Fruit fly (Drosophila melanogaster) whole organism, embryonic: ENCODE measurements around the gene mthl1.

ENCODE experiments used
- B-H1 ChIP-seq: fragments of 200-800 bp; sonication (Bioruptor generic); IDR thresholded peaks from 3 replicates; pipeline ENCODE4 v1.3.6; 2022; ENCODE audit warnings: missing biosample characterization, missing genetic modification characterization
- Blimp-1 ChIP-seq: fragments of 200-800 bp; sonication (Bioruptor generic); optimal IDR thresholded peaks from 3 replicates; lab custom pipeline; 2018; ENCODE audit warnings: missing biosample characterization, missing genetic modification characterization, mild to moderate bottlenecking, moderate library complexity, missing genetic modification reagents
- C15 ChIP-seq: fragments of 200-800 bp; sonication (Bioruptor generic); IDR thresholded peaks from 3 replicates; pipeline ENCODE4 v1.3.6; 2022; ENCODE audit warnings: missing biosample characterization, missing genetic modification characterization
- CG10267 ChIP-seq: fragments of 200-800 bp; sonication (Bioruptor generic); optimal IDR thresholded peaks from 2 replicates; lab custom pipeline; 2018; ENCODE audit warnings: missing biosample characterization, mild to moderate bottlenecking, missing genetic modification characterization, moderate library complexity
- CG10654 ChIP-seq: fragments of 200-800 bp; sonication (Bioruptor generic); optimal IDR thresholded peaks from 2 replicates; lab custom pipeline; 2016; ENCODE audit warnings: missing biosample characterization, missing genetic modification characterization
- CG10959 ChIP-seq: fragments of 200-800 bp; sonication (Bioruptor generic); IDR thresholded peaks from 2 replicates; pipeline ENCODE4 v1.3.6; 2022; ENCODE audit warnings: missing biosample characterization, missing genetic modification characterization
- CG11504 ChIP-seq: fragments of 200-800 bp; sonication (Bioruptor generic); optimal IDR thresholded peaks from 3 replicates; lab custom pipeline; 2019; ENCODE audit warnings: missing biosample characterization, mild to moderate bottlenecking, missing genetic modification characterization, moderate library complexity
- CG11696 ChIP-seq: fragments of 200-800 bp; sonication (Bioruptor generic); IDR thresholded peaks from 2 replicates; pipeline ENCODE4 v1.3.6; 2022; ENCODE audit warnings: missing biosample characterization, missing genetic modification characterization
- CG13123 ChIP-seq: fragments of 200-800 bp; sonication (Bioruptor generic); optimal IDR thresholded peaks from 2 replicates; lab custom pipeline; 2016; ENCODE audit warnings: missing biosample characterization, missing genetic modification characterization
- CG14050 ChIP-seq: fragments of 200-800 bp; sonication (Bioruptor generic); IDR thresholded peaks from 3 replicates; pipeline ENCODE4 v1.3.6; 2022; ENCODE audit warnings: missing biosample characterization, missing genetic modification characterization
- CG15601 ChIP-seq: fragments of 200-800 bp; sonication (Bioruptor generic); optimal IDR thresholded peaks from 3 replicates; lab custom pipeline; 2019; ENCODE audit warnings: missing biosample characterization, mild to moderate bottlenecking, missing genetic modification characterization, moderate library complexity
- CG17385 ChIP-seq: fragments of 200-800 bp; sonication (Bioruptor generic); optimal IDR thresholded peaks from 3 replicates; lab custom pipeline; 2018; ENCODE audit warnings: missing biosample characterization, mild to moderate bottlenecking, missing genetic modification characterization
- CG18619 ChIP-seq: fragments of 200-800 bp; sonication (Bioruptor generic); optimal IDR thresholded peaks from 3 replicates; lab custom pipeline; 2017; ENCODE audit warnings: missing biosample characterization, mild to moderate bottlenecking, missing genetic modification characterization
- CG3065 ChIP-seq: fragments of 200-800 bp; sonication (Bioruptor generic); optimal IDR thresholded peaks from 2 replicates; lab custom pipeline; 2016; ENCODE audit warnings: missing biosample characterization, missing genetic modification characterization
- CG3726 ChIP-seq: fragments of 200-800 bp; sonication (Bioruptor generic); IDR thresholded peaks from 3 replicates; pipeline ENCODE4, ENCODE4 v1.3.6; 2022; ENCODE audit warnings: missing biosample characterization, missing genetic modification characterization
- CG4707 ChIP-seq: fragments of 200-800 bp; sonication (Bioruptor generic); optimal IDR thresholded peaks from 2 replicates; lab custom pipeline; 2018; ENCODE audit warnings: missing biosample characterization, mild to moderate bottlenecking, missing genetic modification characterization, moderate library complexity
- CG6272 ChIP-seq: fragments of 200-800 bp; sonication (Bioruptor generic); IDR thresholded peaks from 2 replicates; pipeline ENCODE4 v1.3.6; 2022; ENCODE audit warnings: missing biosample characterization, missing genetic modification characterization
- CG6765 ChIP-seq: fragments of 200-800 bp; sonication (Bioruptor generic); optimal IDR thresholded peaks from 3 replicates; lab custom pipeline; 2017; ENCODE audit warnings: missing biosample characterization, mild to moderate bottlenecking, missing genetic modification characterization
- CG8359 ChIP-seq: fragments of 200-800 bp; sonication (Bioruptor generic); optimal IDR thresholded peaks from 2 replicates; lab custom pipeline; 2017; ENCODE audit warnings: missing biosample characterization, mild to moderate bottlenecking, missing genetic modification characterization, borderline replicate concordance
- CG8924 ChIP-seq: fragments of 200-800 bp; optimal IDR thresholded peaks from 3 replicates; lab custom pipeline; 2019; ENCODE audit warnings: missing biosample characterization, mild to moderate bottlenecking, missing genetic modification characterization, moderate library complexity
- CG9932 ChIP-seq: fragments of 200-800 bp; sonication (Bioruptor generic); IDR thresholded peaks from 2 replicates; pipeline ENCODE4 v1.3.6; 2022; ENCODE audit warnings: missing biosample characterization, missing genetic modification characterization
- Camta ChIP-seq: fragments of 200-800 bp; sonication (Bioruptor generic); optimal IDR thresholded peaks from 2 replicates; lab custom pipeline; 2016; ENCODE audit warnings: missing biosample characterization, missing genetic modification characterization
- Nf-YA ChIP-seq: fragments of 200-800 bp; sonication (Bioruptor generic); IDR thresholded peaks from 2 replicates; pipeline ENCODE4 v1.3.6; 2022; ENCODE audit warnings: missing biosample characterization, missing genetic modification characterization
- Nf-YB ChIP-seq: fragments of 200-800 bp; sonication (Bioruptor generic); optimal IDR thresholded peaks from 3 replicates; lab custom pipeline; 2019; ENCODE audit warnings: missing biosample characterization, mild to moderate bottlenecking, missing genetic modification characterization, moderate library complexity
- Oli ChIP-seq: fragments of 200-800 bp; sonication (Bioruptor generic); optimal IDR thresholded peaks from 2 replicates; lab custom pipeline; 2018; ENCODE audit warnings: missing biosample characterization, mild to moderate bottlenecking, missing genetic modification characterization, moderate library complexity
- Rfx ChIP-seq: fragments of 200-800 bp; sonication (Bioruptor generic); IDR thresholded peaks from 2 replicates; pipeline ENCODE4 v1.3.6; 2022; ENCODE audit warnings: missing biosample characterization, missing genetic modification characterization
- Scr ChIP-seq: fragments of 200-800 bp; sonication (Bioruptor generic); IDR thresholded peaks from 2 replicates; pipeline ENCODE4 v1.3.6; 2022; ENCODE audit warnings: missing biosample characterization, missing genetic modification characterization; ENCODE audit not compliant: partially characterized antibody
- Stat92E ChIP-seq, 3 experiments: fragments of >200 bp in 2 of 3; fragments of 200-800 bp in 1 of 3; sonication (Bioruptor generic) in 1 of 3; optimal IDR thresholded peaks; 2 replicates each; lab custom pipeline; 2017 to 2019; ENCODE audit warnings: missing biosample characterization in 3 of 3, missing genetic modification characterization in 3 of 3, mild to moderate bottlenecking in 1 of 3, moderate library complexity in 1 of 3
- Tbp ChIP-seq: fragments of >200 bp; optimal IDR thresholded peaks from 2 replicates; lab custom pipeline; 2018; ENCODE audit warnings: missing biosample characterization, missing genetic modification characterization
- ab ChIP-seq: fragments of 200-800 bp; sonication (Bioruptor generic); optimal IDR thresholded peaks from 2 replicates; lab custom pipeline; 2016; ENCODE audit warnings: missing biosample characterization, missing genetic modification characterization
- ara ChIP-seq: fragments of 200-800 bp; sonication (Bioruptor generic); IDR thresholded peaks from 2 replicates; pipeline ENCODE4 v1.3.6; 2022; ENCODE audit warnings: missing biosample characterization, missing genetic modification characterization
- bigmax ChIP-seq: fragments of 200-800 bp; sonication (Bioruptor generic); optimal IDR thresholded peaks from 2 replicates; lab custom pipeline; 2018; ENCODE audit warnings: missing biosample characterization, mild to moderate bottlenecking, missing genetic modification characterization
- cas ChIP-seq: fragments of 200-800 bp; sonication (Bioruptor generic); IDR thresholded peaks from 2 replicates; pipeline ENCODE4 v1.3.6; 2022; ENCODE audit warnings: missing biosample characterization, missing genetic modification characterization
- crol ChIP-seq: fragments of 200-800 bp; sonication (Bioruptor generic); IDR thresholded peaks from 2 replicates; pipeline ENCODE4 v1.3.6; 2022; ENCODE audit warnings: missing biosample characterization, missing genetic modification characterization
- cwo ChIP-seq: fragments of 200-800 bp; sonication (Bioruptor generic); optimal IDR thresholded peaks from 3 replicates; lab custom pipeline; 2017; ENCODE audit warnings: missing biosample characterization, missing genetic modification characterization, mild to moderate bottlenecking, moderate library complexity, missing genetic modification reagents
- fru ChIP-seq: fragments of >200 bp; optimal IDR thresholded peaks from 2 replicates; lab custom pipeline; 2017
- gro ChIP-seq: fragments of 200-800 bp; sonication (Bioruptor generic); optimal IDR thresholded peaks from 2 replicates; lab custom pipeline; 2016; ENCODE audit warnings: missing biosample characterization, missing genetic modification characterization
- ind ChIP-seq: fragments of 200-800 bp; sonication (Bioruptor generic); optimal IDR thresholded peaks from 3 replicates; lab custom pipeline; 2016; ENCODE audit warnings: missing biosample characterization, missing genetic modification characterization
- nmo ChIP-seq: fragments of 200-800 bp; sonication (Bioruptor generic); optimal IDR thresholded peaks from 2 replicates; lab custom pipeline; 2018; ENCODE audit warnings: missing biosample characterization, mild to moderate bottlenecking, missing genetic modification characterization, moderate library complexity
- org-1 ChIP-seq: fragments of 200-800 bp; sonication (Bioruptor generic); optimal IDR thresholded peaks from 2 replicates; lab custom pipeline; 2017; ENCODE audit warnings: missing biosample characterization, missing genetic modification characterization
- pho ChIP-seq: fragments of 200-800 bp; sonication (Bioruptor generic); optimal IDR thresholded peaks from 2 replicates; lab custom pipeline; 2016; ENCODE audit warnings: missing biosample characterization, missing genetic modification characterization
- sd ChIP-seq: fragments of 200-800 bp; sonication (Bioruptor generic); optimal IDR thresholded peaks from 3 replicates; lab custom pipeline; 2018; ENCODE audit warnings: missing biosample characterization, mild to moderate bottlenecking, missing genetic modification characterization, moderate library complexity
- sens-2 ChIP-seq: fragments of 200-800 bp; sonication (Bioruptor generic); IDR thresholded peaks from 2 replicates; pipeline ENCODE4 v1.3.6; 2022; ENCODE audit warnings: missing biosample characterization, missing genetic modification characterization
- sna ChIP-seq: fragments of 200-800 bp; sonication (Bioruptor generic); IDR thresholded peaks from 2 replicates; pipeline ENCODE4 v1.3.6; 2022; ENCODE audit warnings: missing biosample characterization, missing genetic modification characterization; ENCODE audit not compliant: partially characterized antibody
- sqz ChIP-seq: fragments of 200-800 bp; sonication (Bioruptor generic); optimal IDR thresholded peaks from 3 replicates; lab custom pipeline; 2018; ENCODE audit warnings: missing biosample characterization, mild to moderate bottlenecking, missing genetic modification characterization
- sr ChIP-seq: fragments of 200-800 bp; sonication (Bioruptor generic); IDR thresholded peaks from 3 replicates; pipeline ENCODE4 v1.3.6; 2022; ENCODE audit warnings: missing biosample characterization, missing genetic modification characterization
- stwl ChIP-seq: fragments of 200-800 bp; sonication (Bioruptor generic); optimal IDR thresholded peaks from 3 replicates; lab custom pipeline; 2018; ENCODE audit warnings: missing biosample characterization, mild to moderate bottlenecking, missing genetic modification characterization, moderate library complexity
- tna ChIP-seq: fragments of 200-800 bp; sonication (Bioruptor generic); IDR thresholded peaks from 2 replicates; pipeline ENCODE4 v1.3.6; 2022; ENCODE audit warnings: missing biosample characterization, missing genetic modification characterization; ENCODE audit not compliant: partially characterized antibody
- unc-4 ChIP-seq: fragments of 200-800 bp; sonication (Bioruptor generic); IDR thresholded peaks from 2 replicates; pipeline ENCODE4 v1.3.6; 2022; ENCODE audit warnings: missing biosample characterization, missing genetic modification characterization; ENCODE audit not compliant: partially characterized antibody
- wor ChIP-seq: fragments of 200-800 bp; sonication (Bioruptor generic); IDR thresholded peaks from 2 replicates; pipeline ENCODE4 v1.3.6; 2022; ENCODE audit warnings: missing biosample characterization, missing genetic modification characterization
- z ChIP-seq: fragments of 200-800 bp; sonication (Bioruptor generic); IDR thresholded peaks from 3 replicates; pipeline ENCODE4 v1.3.6; 2022; ENCODE audit warnings: missing biosample characterization, missing genetic modification characterization

mthl1 gene

dm6 chrX:16598978-16599664 lies 41.6 kb upstream of the mthl1 start, which contains the start of the genes CG9784 and Nup153 (continued):
- no peak for TF ChIP-seq CG15601 (tag; lab: Kevin White, UChicago)
- TF ChIP-seq CG10654 (GFP tag; lab: Kevin White, UChicago): no peak
- TF ChIP-seq cwo (GFP tag; lab: Kevin White, UChicago): no peak
- TF ChIP-seq cas (GFP tag; lab: Robert Waterston, UW): no peak
- TF ChIP-seq org-1 (GFP tag; lab: Kevin White, UChicago): no peak
- no peak for TF ChIP-seq sr (GFP tag; lab: Robert Waterston, UW)
- peak; percentile 85 for TF ChIP-seq CG17385
- no peak for TF ChIP-seq CG18619
- no peak for TF ChIP-seq CG8359 (GFP tag; lab: Kevin White, UChicago)
- TF ChIP-seq bigmax: no peak
- no peak for TF ChIP-seq CG11696
- no peak for TF ChIP-seq ab
- no peak for TF ChIP-seq Nf-YB
- peak; percentile 52; the same call in 1 of the 2 replicates for TF ChIP-seq CG6272 (GFP tag; lab: Robert Waterston, UW)
- TF ChIP-seq CG9932 (GFP tag; lab: Robert Waterston, UW): peak; percentile 75
- 0 out of 2 replicates have a peak, but pooled peaks have one; percentile 18 for TF ChIP-seq sens-2 (GFP tag; lab: Robert Waterston, UW)
- no peak for TF ChIP-seq Nf-YA
- TF ChIP-seq Scr: peak; percentile 94
- peak; percentile 49 for TF ChIP-seq Rfx (GFP tag; lab: Robert Waterston, UW)
- no peak for TF ChIP-seq stwl (tag; lab: Kevin White, UChicago)
- peak; percentile 95 for TF ChIP-seq tna
- TF ChIP-seq gro (GFP tag; lab: Kevin White, UChicago): no peak
- no peak for TF ChIP-seq nmo
- TF ChIP-seq Tbp: no peak
- no peak for TF ChIP-seq Oli (tag; lab: Kevin White, UChicago)
- no peak for TF ChIP-seq CG3726
- TF ChIP-seq CG10267 (tag; lab: Kevin White, UChicago): no peak
- TF ChIP-seq pho (GFP tag; lab: Kevin White, UChicago): no peak
- TF ChIP-seq CG13123 (GFP tag; lab: Kevin White, UChicago): no peak
- TF ChIP-seq sd: no peak
- no peak for TF ChIP-seq CG3065 (GFP tag; lab: Kevin White, UChicago)
- no peak for TF ChIP-seq sqz
- no peak for TF ChIP-seq crol (GFP tag; lab: Robert Waterston, UW)
- no peak for TF ChIP-seq Blimp-1 (GFP tag; lab: Kevin White, UChicago)
- no peak for TF ChIP-seq CG11504 (tag; lab: Kevin White, UChicago)
- TF ChIP-seq CG6765 (GFP tag; lab: Kevin White, UChicago): no peak
- peak; percentile 87 for TF ChIP-seq sna (GFP tag; lab: Robert Waterston, UW)
- peak; percentile 84 for TF ChIP-seq unc-4 (GFP tag; lab: Robert Waterston, UW)
- no peak for TF ChIP-seq C15 (GFP tag; lab: Robert Waterston, UW)
- TF ChIP-seq Stat92E (GFP tag; optimal IDR thresholded peaks at IDR 0.05; lab: Kevin White, UChicago): no peak
- TF ChIP-seq ind (GFP tag; lab: Kevin White, UChicago): no peak
- TF ChIP-seq wor (GFP tag; lab: Robert Waterston, UW): no peak
- TF ChIP-seq CG8924 (tag; lab: Kevin White, UChicago): peak; percentile 9
- TF ChIP-seq z (GFP tag; lab: Robert Waterston, UW): no peak
- no peak for TF ChIP-seq B-H1 (GFP tag; lab: Robert Waterston, UW)
- no peak for TF ChIP-seq CG14050 (GFP tag; lab: Robert Waterston, UW)
- TF ChIP-seq CG10959: no peak
- TF ChIP-seq CG4707 (GFP tag; lab: Kevin White, UChicago): no peak
- TF ChIP-seq Camta: no peak
- no peak for TF ChIP-seq fru
- TF ChIP-seq ara (GFP tag; lab: Robert Waterston, UW): no peak
